Fruit fly (Drosophila melanogaster) whole organism, larva: ENCODE results near the gene CG14957.

Experiments used
- noc ChIP-seq: fragments of 200-800 bp; sonication (Bioruptor generic); optimal IDR thresholded peaks from 3 replicates; lab custom pipeline; 2019; ENCODE audit warnings: missing biosample characterization, mild to moderate bottlenecking, missing genetic modification characterization, moderate library complexity

The CG14957 gene

DNA sequence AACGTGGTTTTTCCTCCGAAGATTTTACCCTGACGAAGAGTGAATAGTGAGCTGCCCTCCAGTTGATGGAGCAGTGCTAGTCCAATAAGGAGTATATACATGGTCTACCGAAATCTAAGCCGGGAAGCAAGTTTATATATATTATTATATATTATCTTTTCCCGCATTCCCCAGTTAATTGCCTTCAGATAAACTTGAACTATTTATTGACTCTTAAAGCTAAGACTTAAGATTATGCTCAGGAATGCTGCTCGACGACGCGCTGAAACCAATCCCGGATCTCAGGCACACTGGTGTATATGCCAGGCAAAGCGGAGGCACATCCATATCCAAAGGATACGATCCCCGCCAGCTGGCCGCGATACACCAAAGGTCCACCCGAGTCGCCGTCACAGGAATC, 18.0 kb downstream of the CG14957 start, which contains the start of gene CG32277:
CG32277 (minus strand) TSS at position 101 of the 400 bp plus-strand sequence.
- no peak for TF ChIP-seq noc (tag; lab: Kevin White, UChicago)

DNA sequence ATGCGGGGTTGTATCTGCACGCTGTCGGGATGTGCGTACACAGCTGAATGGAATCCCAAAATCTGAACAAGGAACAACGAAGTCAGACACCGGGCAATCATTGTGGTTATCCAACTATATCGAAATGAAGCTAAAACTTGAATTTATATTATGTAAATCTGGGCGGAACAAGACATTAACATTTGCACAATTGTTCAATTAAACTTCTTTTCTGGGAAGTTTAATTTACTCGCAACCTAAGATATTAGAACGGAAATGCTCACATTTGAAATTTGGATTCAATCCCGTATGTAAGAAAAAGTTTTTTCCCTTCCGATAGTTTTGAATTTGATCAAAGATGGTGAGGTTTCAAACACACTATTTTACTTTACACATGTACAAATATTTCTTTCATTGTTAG, 18.9 kb downstream of the CG14957 start, which contains the start of gene CG33160:
CG33160 (minus strand) TSS at position 101 of the 400 bp plus-strand sequence.
- no peak for TF ChIP-seq noc (tag; lab: Kevin White, UChicago)

DNA sequence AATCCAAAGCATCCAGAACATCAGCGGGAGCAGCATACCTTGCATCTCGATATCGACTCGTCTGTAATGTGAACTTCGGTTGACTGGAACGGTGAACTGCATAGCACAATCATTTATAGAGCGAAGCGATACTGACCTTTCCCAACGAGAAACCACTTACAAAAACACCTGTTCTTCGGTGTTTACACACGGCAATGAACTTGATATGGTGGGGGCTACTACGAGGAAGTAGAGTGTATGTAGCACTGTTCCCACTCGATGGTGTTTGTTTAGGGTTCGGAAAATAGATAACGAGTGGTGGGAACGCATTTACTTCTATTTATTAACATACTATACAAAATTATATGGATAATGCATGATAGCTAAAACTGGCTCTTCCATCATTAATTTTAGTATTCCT, 21.5 kb downstream of the CG14957 start, which contains the start of the genes CG32269 and CG32270:
CG32269 (minus strand) TSS at position 91 of the 400 bp plus-strand sequence.
CG32270 (minus strand) TSS at position 91 of the 400 bp plus-strand sequence.
- TF ChIP-seq noc (tag; lab: Kevin White, UChicago) = no peak

dm6 chr3L:3218859-3219258, 31.5 kb downstream of the CG14957 start, which contains the start of the genes hob and nSMase:
Gene hob (minus strand): TSS chr3L:3218920.
Gene nSMase (plus strand): TSS chr3L:3219156.
- no peak for TF ChIP-seq noc (tag; lab: Kevin White, UChicago)

DNA sequence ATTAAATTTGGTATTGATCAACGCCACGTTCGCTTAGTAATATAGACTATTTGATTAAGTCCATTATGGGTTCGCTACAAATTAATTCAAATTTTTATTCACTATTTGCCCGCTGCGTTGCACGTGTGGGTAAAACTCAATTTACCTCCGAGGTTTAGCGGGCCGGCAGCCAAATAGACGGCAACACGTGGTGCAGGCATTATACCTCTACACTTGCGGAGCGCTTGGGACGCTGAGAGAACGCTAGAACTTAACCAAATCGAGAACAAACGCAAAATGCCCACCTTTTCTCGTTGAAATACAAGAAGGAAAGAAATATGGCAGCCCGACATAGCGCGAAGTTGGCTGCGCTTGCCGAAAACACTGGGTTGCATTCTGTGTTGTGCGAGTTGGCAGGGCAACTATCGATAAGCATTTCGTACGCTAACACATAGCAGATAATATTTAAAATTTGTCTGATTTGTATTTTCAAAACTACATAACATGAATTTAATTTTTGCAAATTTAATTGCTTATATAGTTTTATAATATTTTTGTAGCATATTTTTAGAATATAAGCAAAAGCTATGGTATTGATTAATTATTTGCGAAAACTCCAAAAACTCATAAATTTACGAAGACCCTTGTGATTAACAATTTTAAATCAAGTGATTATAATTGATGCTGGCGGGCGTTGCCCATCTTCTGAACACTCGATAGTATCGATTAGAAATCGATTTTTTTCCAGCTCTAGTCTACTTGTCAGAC, 35.5 kb downstream of the CG14957 start, which contains the start of the genes RpL28 and eIF1:
RpL28 (minus strand) TSS at position 318 of the 747 bp plus-strand sequence.
eIF1 (plus strand) TSS at position 699 of the 747 bp plus-strand sequence.
- peak; percentile 70 for TF ChIP-seq noc (tag; lab: Kevin White, UChicago)

DNA sequence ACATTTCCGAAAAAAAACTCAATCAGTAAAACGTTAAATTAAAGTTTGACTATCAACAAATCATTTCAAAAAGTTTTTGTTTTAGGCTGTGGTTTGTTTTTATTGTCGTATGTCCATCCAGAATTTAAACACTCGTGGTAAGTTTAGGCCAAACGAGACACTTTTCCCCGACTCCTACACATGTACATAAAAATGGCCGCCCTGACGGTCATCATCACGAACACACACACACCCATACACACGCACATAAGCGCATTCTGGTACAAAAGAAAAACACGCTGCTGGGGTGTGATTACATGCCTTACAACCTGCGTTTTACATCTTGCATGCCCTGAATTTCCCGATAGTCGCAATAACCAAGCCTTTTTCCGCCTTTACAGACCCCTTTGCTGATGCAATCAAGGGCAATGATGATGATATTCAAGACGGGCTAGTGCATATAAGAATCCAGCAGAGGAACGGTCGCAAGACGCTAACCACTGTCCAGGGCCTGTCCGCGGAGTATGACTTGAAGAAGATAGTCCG, 36.1 kb downstream of the CG14957 start:
- TF ChIP-seq noc (tag; lab: Kevin White, UChicago) = no peak

dm6 chr3L:3224740-3225719, 37.7 kb downstream of the CG14957 start, which contains the start of gene Larp4B:
Gene Larp4B (plus strand): TSS chr3L:3224838.
- no peak for TF ChIP-seq noc (tag; lab: Kevin White, UChicago)

DNA sequence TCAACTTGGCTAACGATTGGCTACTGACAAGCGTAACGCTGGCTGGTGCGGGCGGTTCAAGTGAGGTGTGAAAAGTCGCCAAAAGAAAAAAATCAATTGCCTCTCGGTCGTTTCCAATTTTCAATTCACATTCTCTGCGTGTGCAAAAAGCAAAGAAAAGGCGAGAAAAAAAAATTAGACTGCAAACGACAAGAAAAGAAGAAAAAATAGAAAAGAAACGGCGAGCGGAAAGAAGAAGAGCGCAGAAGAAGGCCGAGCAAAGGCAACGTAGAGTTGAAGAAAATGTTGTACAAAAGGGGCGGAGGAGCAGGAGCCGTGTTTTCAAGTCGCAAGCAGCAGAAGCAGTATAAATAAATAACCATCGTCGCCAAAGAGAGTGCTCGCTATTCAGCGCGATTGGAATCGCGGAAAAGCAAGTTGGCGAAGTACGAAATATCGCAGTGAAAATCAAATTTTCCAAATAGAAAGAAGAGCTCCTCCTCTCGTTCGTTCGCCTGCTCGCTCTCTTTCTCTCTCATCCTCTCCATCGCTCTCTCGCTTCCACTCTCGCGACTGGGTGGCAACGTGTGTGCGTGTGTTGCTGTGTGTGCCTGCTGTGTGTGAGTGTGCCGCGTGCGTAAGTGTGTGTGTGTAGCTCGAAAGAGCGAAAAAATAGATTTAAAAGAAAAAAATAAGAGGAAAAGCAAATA, 38.5 kb downstream of the CG14957 start:
- no peak for TF ChIP-seq noc (tag; lab: Kevin White, UChicago)

DNA sequence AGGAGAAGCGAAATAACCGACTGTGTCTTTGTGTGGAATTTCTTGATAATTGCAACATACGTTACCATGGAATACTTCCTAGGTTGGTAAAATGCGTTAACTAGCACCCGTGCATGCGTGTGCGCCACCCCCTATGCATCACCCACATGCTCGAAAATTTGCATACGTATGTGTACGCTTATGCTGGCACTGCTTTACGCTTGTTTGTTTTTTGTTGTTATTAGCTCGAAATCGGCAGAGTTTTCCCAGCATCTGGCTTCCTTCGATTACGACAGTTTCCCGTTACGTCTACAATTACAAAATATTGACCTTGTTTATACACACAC, 39.1 kb downstream of the CG14957 start:
- TF ChIP-seq noc (tag; lab: Kevin White, UChicago) = no peak

- no peak for TF ChIP-seq noc (tag; lab: Kevin White, UChicago)
Measured at dm6 chr3L:3236319-3236718, 49.0 kb downstream of the CG14957 start.
